Fruit fly (Drosophila melanogaster) whole organism: ENCODE data around the gene CG31650.

Source experiments
- EcR ChIP-seq, 2 experiments: fragments of >200 bp; optimal IDR thresholded peaks; 2 replicates each; lab custom pipeline; 2017; ENCODE audit warnings: missing biosample characterization in 2 of 2, missing genetic modification characterization in 2 of 2, missing genetic modification reagents in 2 of 2
- pan ChIP-seq: fragments of >200 bp; optimal IDR thresholded peaks from 2 replicates; lab custom pipeline; 2017
- psq ChIP-seq: fragments of >200 bp; optimal IDR thresholded peaks from 2 replicates; lab custom pipeline; 2017
- usp ChIP-seq: fragments of >200 bp; optimal IDR thresholded peaks from 2 replicates; lab custom pipeline; 2017; ENCODE audit warnings: missing biosample characterization, missing genetic modification characterization, mixed read lengths

dm6 chr2L:5072357-5072756, 27.8 kb upstream of the CG31650 start:
- TF ChIP-seq usp (GFP tag; lab: Kevin White, UChicago) (no peak), EcR (GFP tag; optimal IDR thresholded peaks at IDR 0.05; lab: Kevin White, UChicago) (no peak), psq (lab: Kevin White, UChicago) (no peak), pan (lab: Kevin White, UChicago) (no peak)
